Worm (Caenorhabditis elegans) whole organism, early embryonic: ENCODE data around the gene M199.7.

Experiments used
- B0310.2 ChIP-seq: sonication (generic microtip); optimal IDR thresholded peaks from 2 replicates; lab custom pipeline; 2016; ENCODE audit warnings: mild to moderate bottlenecking, missing genetic modification characterization, missing compliant biosample characterization
- F13C5.2 ChIP-seq: sonication (generic microtip); optimal IDR thresholded peaks from 2 replicates; lab custom pipeline; 2017; ENCODE audit warnings: mild to moderate bottlenecking, missing genetic modification characterization, inconsistent platforms, missing compliant biosample characterization
- aly-1 ChIP-seq: sonication (generic microtip); optimal IDR thresholded peaks from 2 replicates; lab custom pipeline; 2016; ENCODE audit warnings: missing genetic modification characterization, missing compliant biosample characterization
- ama-1 ChIP-seq: fragments of 150-350 bp; optimal IDR thresholded peaks from 2 replicates; lab custom pipeline; 2014
- ceh-13 ChIP-seq: fragments of 200-800 bp; sonication (Bioruptor generic); optimal IDR thresholded peaks from 2 replicates; lab custom pipeline; 2018; ENCODE audit warnings: mild to moderate bottlenecking, missing genetic modification characterization, missing compliant biosample characterization
- ceh-36 ChIP-seq: sonication (generic microtip); optimal IDR thresholded peaks from 2 replicates; lab custom pipeline; 2016; ENCODE audit warnings: missing genetic modification characterization, inconsistent platforms, missing compliant biosample characterization
- ets-7 ChIP-seq: sonication (generic microtip); optimal IDR thresholded peaks from 2 replicates; lab custom pipeline; 2016; ENCODE audit warnings: missing genotype, missing genetic modification characterization, missing compliant biosample characterization
- flt-1 ChIP-seq: fragments of 200-800 bp; sonication (Bioruptor generic); IDR thresholded peaks from 2 replicates; pipeline ENCODE4 v1.3.6; 2022; ENCODE audit warnings: missing genetic modification characterization, missing compliant biosample characterization
- hmbx-1 ChIP-seq: sonication (generic microtip); optimal IDR thresholded peaks from 2 replicates; lab custom pipeline; 2016; ENCODE audit warnings: mild to moderate bottlenecking, missing genetic modification characterization, missing compliant biosample characterization
- hmg-4 ChIP-seq: fragments of 200-800 bp; sonication (Bioruptor generic); optimal IDR thresholded peaks from 2 replicates; lab custom pipeline; 2018; ENCODE audit warnings: mild to moderate bottlenecking, missing genetic modification characterization, missing compliant biosample characterization
- hnd-1 ChIP-seq: sonication (generic microtip); optimal IDR thresholded peaks from 2 replicates; lab custom pipeline; 2016; ENCODE audit warnings: missing genetic modification characterization, missing compliant biosample characterization
- pes-1 ChIP-seq: fragments of 200-800 bp; sonication (Bioruptor generic); IDR thresholded peaks from 2 replicates; pipeline ENCODE4 v1.3.6; 2022; ENCODE audit warnings: missing genetic modification reagents, missing genetic modification characterization, missing compliant biosample characterization
- scrt-1 ChIP-seq: fragments of 200-800 bp; sonication (Bioruptor generic); IDR thresholded peaks from 2 replicates; pipeline ENCODE4 v1.3.6; 2022; ENCODE audit warnings: missing genetic modification characterization, missing compliant biosample characterization
- sea-1 ChIP-seq: fragments of 200-800 bp; sonication (Bioruptor generic); conservative IDR thresholded peaks from 2 replicates; pipeline ENCODE4 v1.3.6; 2022; ENCODE audit warnings: missing genetic modification characterization, missing compliant biosample characterization
- tbx-11 ChIP-seq: fragments of 200-800 bp; sonication (Bioruptor generic); IDR thresholded peaks from 2 replicates; pipeline ENCODE4 v1.3.6; 2022; ENCODE audit warnings: missing genetic modification characterization, missing compliant biosample characterization
- tbx-37 ChIP-seq: fragments of 200-800 bp; sonication (Bioruptor generic); conservative IDR thresholded peaks from 2 replicates; pipeline ENCODE4 v1.3.6; 2022; ENCODE audit warnings: missing genetic modification reagents, missing genetic modification characterization, missing compliant biosample characterization
- tra-4 ChIP-seq: sonication (generic microtip); optimal IDR thresholded peaks from 2 replicates; lab custom pipeline; 2017; ENCODE audit warnings: missing genetic modification characterization, missing compliant biosample characterization

The M199.7 gene

DNA sequence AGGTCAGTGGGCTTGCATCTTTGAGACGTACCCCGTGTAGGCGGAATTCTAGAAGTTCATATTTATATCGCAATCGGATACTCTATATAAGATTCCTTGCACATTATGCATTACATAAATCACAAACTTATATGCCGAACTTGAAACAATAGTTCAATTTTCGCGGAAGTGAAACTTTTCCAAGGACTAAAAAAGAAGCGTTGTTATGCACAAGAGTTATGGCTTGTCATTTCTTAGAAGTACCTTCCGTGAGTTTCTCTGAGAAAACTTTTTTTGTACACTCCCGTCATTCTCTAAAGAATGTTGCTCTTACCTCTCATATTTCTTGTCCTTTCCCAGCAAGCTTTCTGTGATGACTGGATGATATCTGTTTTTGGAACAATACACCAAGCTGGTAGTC is 4.6 kb upstream of the M199.7 start, which contains the start of gene M199.136:
TSS of gene M199.136 (plus strand) at position 301 of the 400 bp plus-strand sequence.
- TF ChIP-seq tra-4 (tag; lab: Kevin White, UChicago) = no peak
- TF ChIP-seq tbx-11 (GFP tag; lab: Robert Waterston, UW) = no peak
- no peak for TF ChIP-seq ets-7
- TF ChIP-seq scrt-1 = no peak
- TF ChIP-seq hmbx-1 (tag; lab: Kevin White, UChicago) = no peak
- no peak for TF ChIP-seq hmg-4
- no peak for TF ChIP-seq flt-1 (GFP tag; lab: Robert Waterston, UW)
- TF ChIP-seq tbx-37 = no peak
- no peak for TF ChIP-seq hnd-1 (tag; lab: Kevin White, UChicago)
- TF ChIP-seq ceh-13 = no peak
- TF ChIP-seq F13C5.2 (tag; lab: Kevin White, UChicago) = no peak
- TF ChIP-seq pes-1 = no peak
- TF ChIP-seq ceh-36 (tag; lab: Kevin White, UChicago) = no peak
- no peak for TF ChIP-seq aly-1 (tag; lab: Kevin White, UChicago)
- no peak for TF ChIP-seq ama-1 (lab: Kevin White, UChicago)
- TF ChIP-seq sea-1 (GFP tag; lab: Robert Waterston, UW) = no peak
- TF ChIP-seq B0310.2 (tag; lab: Kevin White, UChicago) = no peak

DNA sequence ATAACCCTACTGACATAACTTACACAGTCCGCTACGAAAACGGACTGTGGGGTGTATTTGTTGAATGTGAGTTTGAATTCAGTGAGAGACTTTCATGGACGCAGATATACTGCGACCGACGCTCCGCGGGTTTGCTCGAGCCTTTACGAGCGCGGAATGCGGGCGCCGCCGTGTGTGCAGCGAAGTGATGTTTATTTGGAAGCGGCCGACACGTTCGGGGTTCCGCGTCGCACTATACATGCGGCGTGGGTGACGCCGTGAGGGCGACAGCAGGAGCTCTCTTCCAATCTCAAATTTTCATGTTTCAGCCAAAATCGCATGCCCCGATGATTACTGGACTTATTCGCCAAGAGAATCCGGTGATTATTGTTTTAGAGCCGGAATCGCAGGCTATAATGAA is 3.7 kb upstream of the M199.7 start:
- no peak for TF ChIP-seq scrt-1
- TF ChIP-seq sea-1 (GFP tag; lab: Robert Waterston, UW) = no peak
- no peak for TF ChIP-seq pes-1
- no peak for TF ChIP-seq hmbx-1 (tag; lab: Kevin White, UChicago)
- no peak for TF ChIP-seq ets-7
- TF ChIP-seq tra-4 (tag; lab: Kevin White, UChicago) = no peak
- TF ChIP-seq ceh-13 = no peak
- no peak for TF ChIP-seq tbx-37
- TF ChIP-seq F13C5.2 (tag; lab: Kevin White, UChicago) = no peak
- TF ChIP-seq tbx-11 (GFP tag; lab: Robert Waterston, UW) = no peak
- no peak for TF ChIP-seq hmg-4
- TF ChIP-seq ceh-36 (tag; lab: Kevin White, UChicago) = no peak
- no peak for TF ChIP-seq hnd-1 (tag; lab: Kevin White, UChicago)
- no peak for TF ChIP-seq B0310.2 (tag; lab: Kevin White, UChicago)
- TF ChIP-seq ama-1 (lab: Kevin White, UChicago) = no peak
- no peak for TF ChIP-seq aly-1 (tag; lab: Kevin White, UChicago)
- no peak for TF ChIP-seq flt-1 (GFP tag; lab: Robert Waterston, UW)

DNA sequence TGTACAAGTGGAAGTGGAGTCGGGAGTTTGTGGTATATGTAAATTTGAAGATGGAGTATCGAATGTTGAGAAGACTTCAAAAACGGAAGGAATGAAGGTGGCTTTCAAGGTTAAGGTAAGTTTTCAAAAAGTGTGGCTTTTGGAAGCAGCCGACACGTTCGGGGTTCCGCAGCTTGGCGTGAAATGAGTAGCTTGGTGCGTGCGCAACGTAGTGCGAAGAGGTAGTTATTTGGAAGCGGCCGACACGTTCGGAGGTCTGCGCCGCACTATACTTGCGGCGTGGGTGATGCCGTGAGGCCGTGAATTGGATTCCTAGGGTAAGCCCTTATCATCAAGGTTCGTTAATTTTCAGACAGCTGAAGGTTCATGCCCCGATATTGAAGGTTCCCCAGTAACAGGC is 2.2 kb upstream of the M199.7 start, which contains the start of gene clec-189:
TSS of gene clec-189 (plus strand) at position 92 of the 400 bp plus-strand sequence.
- TF ChIP-seq hmbx-1 (tag; lab: Kevin White, UChicago) (no peak), tbx-37 (no peak), pes-1 (no peak), ceh-36 (tag; lab: Kevin White, UChicago) (no peak), tbx-11 (GFP tag; lab: Robert Waterston, UW) (no peak), ets-7 (no peak), ama-1 (lab: Kevin White, UChicago) (no peak), hnd-1 (tag; lab: Kevin White, UChicago) (no peak), F13C5.2 (tag; lab: Kevin White, UChicago) (no peak), ceh-13 (no peak), B0310.2 (tag; lab: Kevin White, UChicago) (no peak), hmg-4 (no peak), sea-1 (GFP tag; lab: Robert Waterston, UW) (no peak), scrt-1 (no peak), tra-4 (tag; lab: Kevin White, UChicago) (no peak), aly-1 (tag; lab: Kevin White, UChicago) (no peak), flt-1 (GFP tag; lab: Robert Waterston, UW) (no peak)

DNA sequence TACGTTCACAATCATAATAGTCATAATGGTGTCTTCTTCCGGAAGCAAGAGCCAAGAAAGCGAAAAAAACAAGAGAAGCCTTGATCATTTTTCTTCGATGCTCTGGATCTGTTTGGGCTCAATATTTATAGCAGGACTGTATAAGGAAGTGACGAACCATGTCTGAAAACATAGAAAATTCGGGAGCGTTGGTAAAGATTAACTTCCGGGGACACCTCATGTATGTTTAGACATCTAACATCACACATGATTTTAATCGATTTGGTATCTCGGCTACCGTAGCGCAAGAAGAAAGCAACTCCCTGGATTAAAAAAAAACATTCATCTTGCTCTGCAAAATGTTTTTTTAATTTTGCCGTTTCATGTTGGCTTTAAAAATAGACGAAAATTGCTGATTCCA is 3.0 kb downstream of the M199.7 start, which contains the start of gene clec-190:
TSS of gene clec-190 (minus strand) at position 101 of the 400 bp plus-strand sequence.
- no peak for TF ChIP-seq aly-1 (tag; lab: Kevin White, UChicago)
- TF ChIP-seq ama-1 (lab: Kevin White, UChicago) = no peak
- TF ChIP-seq hmbx-1 (tag; lab: Kevin White, UChicago) = no peak
- no peak for TF ChIP-seq scrt-1
- TF ChIP-seq sea-1 (GFP tag; lab: Robert Waterston, UW) = no peak
- TF ChIP-seq ceh-13 = no peak
- no peak for TF ChIP-seq hnd-1 (tag; lab: Kevin White, UChicago)
- TF ChIP-seq flt-1 (GFP tag; lab: Robert Waterston, UW) = no peak
- no peak for TF ChIP-seq B0310.2 (tag; lab: Kevin White, UChicago)
- TF ChIP-seq ets-7 = no peak
- TF ChIP-seq tbx-37 = no peak
- no peak for TF ChIP-seq ceh-36 (tag; lab: Kevin White, UChicago)
- TF ChIP-seq tbx-11 (GFP tag; lab: Robert Waterston, UW) = no peak
- TF ChIP-seq tra-4 (tag; lab: Kevin White, UChicago) = no peak
- TF ChIP-seq hmg-4 = no peak
- TF ChIP-seq pes-1 = no peak
- TF ChIP-seq F13C5.2 (tag; lab: Kevin White, UChicago) = no peak

DNA sequence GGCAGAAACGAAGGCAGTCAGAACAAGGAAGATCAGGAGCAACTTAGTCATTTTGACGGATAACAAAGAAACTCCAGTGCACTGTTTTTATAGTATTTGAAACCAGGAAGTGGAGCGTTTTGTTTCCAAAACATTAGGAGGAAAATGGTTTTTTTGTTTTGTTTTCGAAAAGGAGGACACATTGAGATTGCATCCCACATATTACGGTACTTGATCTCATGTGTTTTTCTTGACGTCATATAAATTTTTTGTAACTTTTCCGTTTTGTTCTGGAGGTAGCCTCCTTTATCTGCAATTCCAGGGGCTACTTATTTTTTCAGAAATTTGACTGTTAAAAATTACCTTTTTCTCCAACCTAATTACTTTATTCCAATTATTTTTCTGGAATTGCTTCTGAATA is 4.7 kb downstream of the M199.7 start, which contains the start of gene M199.9:
TSS of gene M199.9 (minus strand) at position 101 of the 400 bp plus-strand sequence.
- no peak for TF ChIP-seq flt-1 (GFP tag; lab: Robert Waterston, UW)
- TF ChIP-seq hmg-4 = no peak
- no peak for TF ChIP-seq F13C5.2 (tag; lab: Kevin White, UChicago)
- no peak for TF ChIP-seq pes-1
- TF ChIP-seq tra-4 (tag; lab: Kevin White, UChicago) = no peak
- no peak for TF ChIP-seq tbx-11 (GFP tag; lab: Robert Waterston, UW)
- no peak for TF ChIP-seq ama-1 (lab: Kevin White, UChicago)
- TF ChIP-seq hmbx-1 (tag; lab: Kevin White, UChicago) = no peak
- TF ChIP-seq ceh-36 (tag; lab: Kevin White, UChicago) = no peak
- TF ChIP-seq B0310.2 (tag; lab: Kevin White, UChicago) = no peak
- TF ChIP-seq ets-7 = no peak
- no peak for TF ChIP-seq scrt-1
- TF ChIP-seq sea-1 (GFP tag; lab: Robert Waterston, UW) = no peak
- no peak for TF ChIP-seq aly-1 (tag; lab: Kevin White, UChicago)

DNA sequence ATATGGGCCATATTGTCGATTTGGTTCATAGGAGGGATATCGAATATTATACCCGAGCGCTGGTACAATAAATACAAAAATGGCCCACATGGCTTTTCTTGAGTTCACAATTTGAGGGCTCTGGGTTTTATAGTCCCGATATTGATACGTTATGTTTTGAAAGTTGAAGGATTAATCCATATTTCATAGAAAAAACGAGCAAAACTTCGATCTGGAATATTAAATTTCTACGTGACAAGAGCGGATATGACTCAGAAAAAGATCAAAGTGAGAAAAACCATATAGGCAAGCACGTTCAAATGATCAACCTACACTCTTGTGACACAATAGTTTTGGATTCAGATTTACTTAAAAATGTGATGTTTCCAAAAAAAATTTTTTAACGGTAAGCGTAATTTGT is 8.7 kb downstream of the M199.7 start, which contains the start of gene col-135:
TSS of gene col-135 (minus strand) at position 101 of the 400 bp plus-strand sequence.
- no peak for TF ChIP-seq pes-1
- no peak for TF ChIP-seq tra-4 (tag; lab: Kevin White, UChicago)
- no peak for TF ChIP-seq sea-1 (GFP tag; lab: Robert Waterston, UW)
- no peak for TF ChIP-seq hnd-1 (tag; lab: Kevin White, UChicago)
- no peak for TF ChIP-seq aly-1 (tag; lab: Kevin White, UChicago)
- no peak for TF ChIP-seq tbx-37
- no peak for TF ChIP-seq hmg-4
- no peak for TF ChIP-seq ceh-36 (tag; lab: Kevin White, UChicago)
- no peak for TF ChIP-seq hmbx-1 (tag; lab: Kevin White, UChicago)
- TF ChIP-seq flt-1 (GFP tag; lab: Robert Waterston, UW) = no peak
- no peak for TF ChIP-seq F13C5.2 (tag; lab: Kevin White, UChicago)
- TF ChIP-seq ets-7 = no peak
